Fruit fly (Drosophila melanogaster): Measurements from ENCODE around the gene CG43815.

DNA sequence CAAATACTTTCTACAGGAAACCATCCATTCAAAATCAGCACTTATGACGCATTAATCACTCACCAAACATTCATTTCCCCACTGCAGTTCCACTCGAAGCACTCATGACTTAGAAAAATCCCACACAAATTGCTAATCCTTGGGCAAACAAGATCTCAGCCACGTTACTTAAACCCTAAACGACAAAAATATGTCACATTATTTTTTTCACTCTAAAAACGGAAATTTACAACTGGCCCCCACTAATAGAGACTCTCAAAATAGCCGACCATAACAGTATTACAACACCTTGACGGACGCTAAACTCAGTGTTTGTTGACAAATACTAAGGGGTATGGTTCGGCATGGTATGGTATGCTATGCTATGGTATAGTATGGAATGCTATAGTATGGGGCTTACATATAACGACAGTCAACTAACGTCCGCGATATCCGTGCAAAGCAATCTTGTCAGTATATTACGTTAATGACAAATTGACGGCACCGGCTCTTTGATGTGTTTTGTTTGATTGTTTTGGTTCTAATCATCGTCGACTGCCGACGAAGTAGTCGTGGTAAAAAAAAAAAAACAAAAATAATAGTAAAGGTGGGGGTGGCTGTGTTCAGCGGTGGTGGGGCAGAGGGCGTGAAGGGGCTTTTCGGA is 3.4 kb upstream of the CG43815 start:
- TF ChIP-seq Myc (optimal IDR thresholded peaks at IDR 0.05) (no peak), psq (optimal IDR thresholded peaks at IDR 0.05) (no peak), h (optimal IDR thresholded peaks at IDR 0.05) (no peak), Sin3A (optimal IDR thresholded peaks at IDR 0.05) (no peak), insv (optimal IDR thresholded peaks at IDR 0.05) (no peak)
